Fruit fly (Drosophila melanogaster) whole organism, embryonic: Measurements from ENCODE around the gene Suv3.

ENCODE experiments used
- Atf-2 ChIP-seq: fragments of 200-800 bp; sonication (Bioruptor generic); optimal IDR thresholded peaks from 2 replicates; lab custom pipeline; 2016; ENCODE audit warnings: missing biosample characterization, missing genetic modification characterization
- Awh ChIP-seq: fragments of 200-800 bp; sonication (Bioruptor generic); IDR thresholded peaks from 2 replicates; pipeline ENCODE4, ENCODE4 v1.3.6; 2022; ENCODE audit warnings: missing biosample characterization, missing genetic modification characterization
- BEAF-32 ChIP-seq: fragments of 200-800 bp; sonication (Bioruptor generic); optimal IDR thresholded peaks from 3 replicates; lab custom pipeline; 2017; ENCODE audit warnings: missing biosample characterization, missing genetic modification characterization, mild to moderate bottlenecking, moderate library complexity, missing genetic modification reagents
- CG12236 ChIP-seq: fragments of 200-800 bp; sonication (Bioruptor generic); optimal IDR thresholded peaks from 2 replicates; lab custom pipeline; 2016; ENCODE audit warnings: missing biosample characterization, missing genetic modification characterization
- CG13287 ChIP-seq: fragments of 200-800 bp; sonication (Bioruptor generic); IDR thresholded peaks from 2 replicates; pipeline ENCODE4 v1.3.6; 2022; ENCODE audit warnings: missing biosample characterization, missing genetic modification characterization; ENCODE audit not compliant: partially characterized antibody
- CG15073 ChIP-seq: fragments of 200-800 bp; sonication (Bioruptor generic); optimal IDR thresholded peaks from 2 replicates; lab custom pipeline; 2016; ENCODE audit warnings: missing biosample characterization, missing genetic modification characterization
- CG18599 ChIP-seq: fragments of 200-800 bp; sonication (Bioruptor generic); optimal IDR thresholded peaks from 3 replicates; lab custom pipeline; 2017; ENCODE audit warnings: missing biosample characterization, missing genetic modification characterization, mild to moderate bottlenecking, moderate library complexity, missing genetic modification reagents
- CG2116 ChIP-seq: fragments of 200-800 bp; sonication (Bioruptor generic); optimal IDR thresholded peaks from 3 replicates; lab custom pipeline; 2018; ENCODE audit warnings: missing biosample characterization, mild to moderate bottlenecking, missing genetic modification characterization
- CG2875 ChIP-seq: fragments of 200-800 bp; sonication (Bioruptor generic); optimal IDR thresholded peaks from 2 replicates; lab custom pipeline; 2017; ENCODE audit warnings: missing biosample characterization, mild to moderate bottlenecking, missing genetic modification characterization, missing genetic modification reagents
- CG32532 ChIP-seq: fragments of 200-800 bp; sonication (Bioruptor generic); IDR thresholded peaks from 2 replicates; pipeline ENCODE4 v1.3.6; 2022; ENCODE audit warnings: missing biosample characterization, missing genetic modification characterization
- CG3995 ChIP-seq: fragments of 200-800 bp; sonication (Bioruptor generic); optimal IDR thresholded peaks from 3 replicates; lab custom pipeline; 2016; ENCODE audit warnings: missing biosample characterization, missing genetic modification characterization
- CG4360 ChIP-seq: fragments of 200-800 bp; sonication (Bioruptor generic); IDR thresholded peaks from 2 replicates; pipeline ENCODE4 v1.3.6; 2022; ENCODE audit warnings: missing biosample characterization, missing genetic modification characterization
- CG5953 ChIP-seq: fragments of 200-800 bp; sonication (Bioruptor generic); IDR thresholded peaks from 2 replicates; pipeline ENCODE4 v1.3.6; 2022; ENCODE audit warnings: missing biosample characterization, missing genetic modification characterization
- CG6765 ChIP-seq: fragments of 200-800 bp; sonication (Bioruptor generic); optimal IDR thresholded peaks from 3 replicates; lab custom pipeline; 2017; ENCODE audit warnings: missing biosample characterization, mild to moderate bottlenecking, missing genetic modification characterization
- CG7839 ChIP-seq: fragments of 200-800 bp; sonication (Bioruptor generic); optimal IDR thresholded peaks from 3 replicates; lab custom pipeline; 2018; ENCODE audit warnings: missing biosample characterization, mild to moderate bottlenecking, missing genetic modification characterization, moderate library complexity
- CG8478 ChIP-seq: fragments of >200 bp; optimal IDR thresholded peaks from 2 replicates; lab custom pipeline; 2018
- D19B ChIP-seq: fragments of 200-800 bp; sonication (Bioruptor generic); optimal IDR thresholded peaks from 2 replicates; lab custom pipeline; 2017; ENCODE audit warnings: missing biosample characterization, mild to moderate bottlenecking, missing genetic modification characterization
- Dbx ChIP-seq: fragments of 200-800 bp; sonication (Bioruptor generic); IDR thresholded peaks from 3 replicates; pipeline ENCODE4 v1.3.6; 2022; ENCODE audit warnings: missing biosample characterization, missing genetic modification characterization
- Fer1 ChIP-seq: fragments of 200-800 bp; sonication (Bioruptor generic); optimal IDR thresholded peaks from 2 replicates; lab custom pipeline; 2017; ENCODE audit warnings: missing biosample characterization, mild to moderate bottlenecking, missing genetic modification characterization
- Fer3 ChIP-seq: fragments of 200-800 bp; sonication (Bioruptor generic); optimal IDR thresholded peaks from 2 replicates; lab custom pipeline; 2018; ENCODE audit warnings: missing biosample characterization, mild to moderate bottlenecking, missing genetic modification characterization, moderate library complexity
- Mad ChIP-seq: fragments of 200-800 bp; sonication (Bioruptor generic); optimal IDR thresholded peaks from 2 replicates; lab custom pipeline; 2016; ENCODE audit warnings: missing biosample characterization, missing genetic modification characterization
- Med ChIP-seq: fragments of 200-800 bp; sonication (Bioruptor generic); peaks from one replicate; lab custom pipeline; 2016; ENCODE audit warnings: missing biosample characterization, missing genetic modification characterization, mild to moderate bottlenecking, inconsistent platforms, moderate library complexity
- Pdp1 ChIP-seq, 2 experiments: fragments of 200-800 bp; sonication (Bioruptor generic); optimal IDR thresholded peaks; 3 replicates each; lab custom pipeline; 2016; ENCODE audit warnings: missing biosample characterization in 2 of 2, missing genetic modification characterization in 2 of 2, mild to moderate bottlenecking in 1 of 2, moderate library complexity in 1 of 2
- Stat92E ChIP-seq, 3 experiments: fragments of >200 bp in 2 of 3; fragments of 200-800 bp in 1 of 3; sonication (Bioruptor generic) in 1 of 3; optimal IDR thresholded peaks; 2 replicates each; lab custom pipeline; 2017 to 2019; ENCODE audit warnings: missing biosample characterization in 3 of 3, missing genetic modification characterization in 3 of 3, mild to moderate bottlenecking in 1 of 3, moderate library complexity in 1 of 3
- Trl ChIP-seq, 3 experiments: fragments of >200 bp in 2 of 3; fragments of 200-800 bp in 1 of 3; sonication (Bioruptor generic) in 1 of 3; optimal IDR thresholded peaks; 2 replicates in 1 of 3; 3 replicates in 2 of 3; lab custom pipeline; 2016 to 2017; ENCODE audit warnings: missing biosample characterization in 1 of 3, missing genetic modification characterization in 1 of 3
- Vsx1 ChIP-seq: fragments of 200-800 bp; sonication (Bioruptor generic); optimal IDR thresholded peaks from 2 replicates; lab custom pipeline; 2017; ENCODE audit warnings: missing biosample characterization, mild to moderate bottlenecking, missing genetic modification characterization, missing genetic modification reagents
- Xbp1 ChIP-seq: fragments of 200-800 bp; sonication (Bioruptor generic); optimal IDR thresholded peaks from 3 replicates; lab custom pipeline; 2016; ENCODE audit warnings: missing biosample characterization, mild to moderate bottlenecking, missing genetic modification characterization
- ab ChIP-seq: fragments of 200-800 bp; sonication (Bioruptor generic); optimal IDR thresholded peaks from 2 replicates; lab custom pipeline; 2016; ENCODE audit warnings: missing biosample characterization, missing genetic modification characterization
- ac ChIP-seq: fragments of 200-800 bp; sonication (Bioruptor generic); optimal IDR thresholded peaks from 3 replicates; lab custom pipeline; 2017; ENCODE audit warnings: missing biosample characterization, mild to moderate bottlenecking, missing genetic modification characterization
- bab2 ChIP-seq: fragments of 200-800 bp; sonication (Bioruptor generic); optimal IDR thresholded peaks from 2 replicates; lab custom pipeline; 2016; ENCODE audit warnings: missing biosample characterization, missing genetic modification characterization
- caup ChIP-seq: fragments of 200-800 bp; sonication (Bioruptor generic); optimal IDR thresholded peaks from 3 replicates; lab custom pipeline; 2017; ENCODE audit warnings: missing biosample characterization, mild to moderate bottlenecking, missing genetic modification characterization, moderate library complexity; ENCODE audit not compliant: severe bottlenecking
- dm ChIP-seq: fragments of 200-800 bp; sonication (Bioruptor generic); optimal IDR thresholded peaks from 3 replicates; lab custom pipeline; 2016; ENCODE audit warnings: missing biosample characterization, missing genetic modification characterization
- dmrt99B ChIP-seq: fragments of 200-800 bp; sonication (Bioruptor generic); optimal IDR thresholded peaks from 2 replicates; lab custom pipeline; 2018; ENCODE audit warnings: missing biosample characterization, mild to moderate bottlenecking, missing genetic modification characterization, moderate library complexity
- ftz-f1 ChIP-seq: fragments of 200-800 bp; sonication (Bioruptor generic); optimal IDR thresholded peaks from 2 replicates; lab custom pipeline; 2016; ENCODE audit warnings: missing biosample characterization, missing genetic modification characterization
- gcm ChIP-seq: fragments of 200-800 bp; sonication (Bioruptor generic); optimal IDR thresholded peaks from 2 replicates; lab custom pipeline; 2019; ENCODE audit warnings: missing biosample characterization, mild to moderate bottlenecking, missing genetic modification characterization, moderate library complexity
- kah ChIP-seq: fragments of 200-800 bp; sonication (Bioruptor generic); optimal IDR thresholded peaks from 2 replicates; lab custom pipeline; 2018; ENCODE audit warnings: missing biosample characterization, mild to moderate bottlenecking, missing genetic modification characterization
- lab ChIP-seq: fragments of 200-800 bp; sonication (Bioruptor generic); optimal IDR thresholded peaks from 3 replicates; lab custom pipeline; 2017; ENCODE audit warnings: missing biosample characterization, missing genetic modification characterization, mild to moderate bottlenecking, moderate library complexity, missing genetic modification reagents
- onecut ChIP-seq: fragments of 200-800 bp; sonication (Bioruptor generic); IDR thresholded peaks from 2 replicates; pipeline ENCODE4 v1.3.6; 2022; ENCODE audit warnings: missing biosample characterization, missing genetic modification characterization
- pb ChIP-seq: fragments of 200-800 bp; sonication (Bioruptor generic); optimal IDR thresholded peaks from 3 replicates; lab custom pipeline; 2016; ENCODE audit warnings: missing biosample characterization, missing genetic modification characterization
- pho ChIP-seq: fragments of 200-800 bp; sonication (Bioruptor generic); optimal IDR thresholded peaks from 2 replicates; lab custom pipeline; 2016; ENCODE audit warnings: missing biosample characterization, missing genetic modification characterization
- phol ChIP-seq: fragments of 200-800 bp; sonication (Bioruptor generic); optimal IDR thresholded peaks from 3 replicates; lab custom pipeline; 2018; ENCODE audit warnings: missing biosample characterization, mild to moderate bottlenecking, missing genetic modification characterization, moderate library complexity
- pros ChIP-seq: fragments of 200-800 bp; sonication (Bioruptor generic); optimal IDR thresholded peaks from 3 replicates; lab custom pipeline; 2019; ENCODE audit warnings: missing biosample characterization, mild to moderate bottlenecking, missing genetic modification characterization, moderate library complexity
- row ChIP-seq: fragments of 200-800 bp; sonication (Bioruptor generic); IDR thresholded peaks from 3 replicates; pipeline ENCODE4 v1.3.6; 2022; ENCODE audit warnings: missing biosample characterization, missing genetic modification characterization
- sim ChIP-seq: fragments of 200-800 bp; sonication (Bioruptor generic); IDR thresholded peaks from 2 replicates; pipeline ENCODE4 v1.3.6; 2022; ENCODE audit warnings: missing biosample characterization, missing genetic modification characterization
- slp2 ChIP-seq: fragments of 200-800 bp; sonication (Bioruptor generic); optimal IDR thresholded peaks from 2 replicates; lab custom pipeline; 2016; ENCODE audit warnings: missing biosample characterization, missing genetic modification characterization
- so ChIP-seq: fragments of 200-800 bp; sonication (Bioruptor generic); IDR thresholded peaks from 3 replicates; pipeline ENCODE4 v1.3.6; 2022; ENCODE audit warnings: missing biosample characterization, missing genetic modification characterization
- sug ChIP-seq: fragments of 200-800 bp; optimal IDR thresholded peaks from 2 replicates; lab custom pipeline; 2019; ENCODE audit warnings: missing biosample characterization, mild to moderate bottlenecking, missing genetic modification characterization, moderate library complexity
- tgo ChIP-seq: fragments of 200-800 bp; sonication (Bioruptor generic); IDR thresholded peaks from 3 replicates; pipeline ENCODE4 v1.3.6; 2022; ENCODE audit warnings: missing biosample characterization, missing genetic modification characterization
- vnd ChIP-seq: fragments of 200-800 bp; sonication (Bioruptor generic); IDR thresholded peaks from 3 replicates; pipeline ENCODE4 v1.3.6; 2022; ENCODE audit warnings: missing biosample characterization, missing genetic modification characterization; ENCODE audit not compliant: partially characterized antibody
- wor ChIP-seq: fragments of 200-800 bp; sonication (Bioruptor generic); IDR thresholded peaks from 2 replicates; pipeline ENCODE4 v1.3.6; 2022; ENCODE audit warnings: missing biosample characterization, missing genetic modification characterization

The Suv3 gene

dm6 chr3R:4360668-4361110 lies 49.3 kb downstream of the Suv3 start (continued):
- TF ChIP-seq tgo (GFP tag; lab: Robert Waterston, UW) (no peak), Dbx (0 out of 3 replicates have a peak, but pooled peaks have one; percentile 48), Mad (GFP tag; lab: Kevin White, UChicago) (no peak), pb (peak; percentile 10), row (GFP tag; lab: Robert Waterston, UW) (no peak), Awh (GFP tag; lab: Robert Waterston, UW) (no peak), CG6765 (GFP tag; lab: Kevin White, UChicago) (peak; percentile 55), vnd (GFP tag; lab: Robert Waterston, UW) (no peak), CG4360 (GFP tag; lab: Robert Waterston, UW) (peak; percentile 52; the same call in 1 of the 2 replicates), CG2875 (GFP tag; lab: Kevin White, UChicago) (no peak), pho (no peak), so (0 out of 3 replicates have a peak, but pooled peaks have one; percentile 31), lab (GFP tag; lab: Kevin White, UChicago) (peak; percentile 50), slp2 (GFP tag; lab: Kevin White, UChicago) (no peak), CG5953 (no peak), onecut (GFP tag; lab: Robert Waterston, UW) (peak; percentile 100), CG8478 (lab: Kevin White, UChicago) (peak; percentile 29), BEAF-32 (peak; percentile 21), bab2 (GFP tag; lab: Kevin White, UChicago) (no peak), Fer3 (tag; lab: Kevin White, UChicago) (no peak), Trl (optimal IDR thresholded peaks at IDR 0.05; lab: Kevin White, UChicago) (peak; percentile 71 to 77), Trl (GFP tag; optimal IDR thresholded peaks at IDR 0.05; lab: Kevin White, UChicago) (no peak), dm (GFP tag; lab: Kevin White, UChicago) (no peak), ac (GFP tag; lab: Kevin White, UChicago) (no peak), Xbp1 (GFP tag; lab: Kevin White, UChicago) (no peak), CG12236 (GFP tag; lab: Kevin White, UChicago) (no peak), Fer1 (peak; percentile 61), sug (tag; lab: Kevin White, UChicago) (no peak), ab (GFP tag; lab: Kevin White, UChicago) (no peak), CG2116 (GFP tag; lab: Kevin White, UChicago) (no peak), gcm (GFP tag; lab: Kevin White, UChicago) (no peak), dmrt99B (tag; lab: Kevin White, UChicago) (no peak), CG18599 (GFP tag; lab: Kevin White, UChicago) (peak; percentile 41), CG15073 (GFP tag; lab: Kevin White, UChicago) (no peak), Atf-2 (no peak), caup (peak; percentile 2), Stat92E (GFP tag; optimal IDR thresholded peaks at IDR 0.05; lab: Kevin White, UChicago) (no peak), CG32532 (peak; percentile 34; the same call in 1 of the 2 replicates), kah (GFP tag; lab: Kevin White, UChicago) (no peak), D19B (GFP tag; lab: Kevin White, UChicago) (no peak), CG7839 (tag; lab: Kevin White, UChicago) (no peak), CG3995 (no peak), CG13287 (GFP tag; lab: Robert Waterston, UW) (no peak; the same call in 1 of the 2 replicates), Vsx1 (no peak), phol (tag; lab: Kevin White, UChicago) (no peak), sim (no peak), wor (no peak), ftz-f1 (peak; percentile 53), Med (peak; percentile 87), pros (GFP tag; lab: Kevin White, UChicago) (no peak), Pdp1 (GFP tag; optimal IDR thresholded peaks at IDR 0.05; lab: Kevin White, UChicago) (peak in 1 of 2 experiments; percentile 0)
